Worm (Caenorhabditis elegans) whole organism, L1 larva: ENCODE results near the gene ZK105.11.

Source experiments
- C04F5.9 ChIP-seq: sonication (generic microtip); optimal IDR thresholded peaks from 2 replicates; lab custom pipeline; 2016; ENCODE audit warnings: missing genetic modification characterization, missing compliant biosample characterization
- ceh-8 ChIP-seq: fragments of 200-800 bp; sonication (Bioruptor generic); optimal IDR thresholded peaks from 2 replicates; lab custom pipeline; 2018; ENCODE audit warnings: mild to moderate bottlenecking, missing genetic modification characterization, moderate library complexity, missing compliant biosample characterization
- ceh-90 ChIP-seq: sonication (generic microtip); optimal IDR thresholded peaks from 2 replicates; lab custom pipeline; 2016; ENCODE audit warnings: missing genetic modification characterization, missing compliant biosample characterization
- ces-1 ChIP-seq: fragments of 150-350 bp; optimal IDR thresholded peaks from 2 replicates; lab custom pipeline; 2014; ENCODE audit warnings: missing biosample characterization, missing genetic modification reagents, missing genetic modification characterization
- hlh-4 ChIP-seq: sonication (generic microtip); optimal IDR thresholded peaks from 2 replicates; lab custom pipeline; 2016; ENCODE audit warnings: mild to moderate bottlenecking, missing genetic modification characterization, missing compliant biosample characterization
- mdl-1 ChIP-seq, 2 experiments: fragments of 150-350 bp; optimal IDR thresholded peaks; 2 replicates each; lab custom pipeline; 2014 to 2017; ENCODE audit warnings: missing biosample characterization in 2 of 2, missing genetic modification characterization in 2 of 2, inconsistent platforms in 1 of 2
- mep-1 ChIP-seq: fragments of 150-350 bp; optimal IDR thresholded peaks from 2 replicates; lab custom pipeline; 2014; ENCODE audit warnings: missing biosample characterization, missing genetic modification characterization
- nhr-237 ChIP-seq: fragments of 150-350 bp; optimal IDR thresholded peaks from 2 replicates; lab custom pipeline; 2014; ENCODE audit warnings: missing biosample characterization, missing genetic modification characterization
- nhr-85 ChIP-seq: sonication (generic microtip); peaks from one replicate; lab custom pipeline; 2016; ENCODE audit warnings: missing genetic modification characterization, inconsistent platforms, missing compliant biosample characterization
- snu-23 ChIP-seq: sonication (generic microtip); optimal IDR thresholded peaks from 2 replicates; lab custom pipeline; 2016; ENCODE audit warnings: missing genetic modification characterization, missing compliant biosample characterization
- unc-30 ChIP-seq: sonication (generic microtip); optimal IDR thresholded peaks from 2 replicates; lab custom pipeline; 2017; ENCODE audit warnings: missing biosample characterization, missing genetic modification characterization
- unc-62 ChIP-seq: fragments of 150-350 bp; optimal IDR thresholded peaks from 2 replicates; lab custom pipeline; 2014; ENCODE audit warnings: missing biosample characterization, missing genetic modification reagents, missing genetic modification characterization

Gene ZK105.11

ce11 chrV:7672258-7672657 lies 36.2 kb downstream of the ZK105.11 start, which contains the start of gene C12D5.4:
Gene C12D5.4 (plus strand): TSS chrV:7672558.
- TF ChIP-seq ceh-8 (no peak), snu-23 (GFP tag; lab: Kevin White, UChicago) (no peak), unc-62 (GFP tag; lab: Kevin White, UChicago) (no peak)
- TF ChIP-seq, all 84 proteins: peak for 0

ce11 chrV:7667940-7668339 lies 40.5 kb downstream of the ZK105.11 start, which contains the start of gene C12D5.5:
Gene C12D5.5 (plus strand): TSS chrV:7668240.
- TF ChIP-seq mdl-1 (tag; optimal IDR thresholded peaks at IDR 0.05; lab: Kevin White, UChicago), result no peak
- TF ChIP-seq mep-1 (tag; lab: Kevin White, UChicago), result no peak
- no peak for TF ChIP-seq C04F5.9 (tag; lab: Kevin White, UChicago)
- no peak for TF ChIP-seq nhr-237 (tag; lab: Kevin White, UChicago)
- TF ChIP-seq ceh-90 (tag; lab: Kevin White, UChicago), result no peak
- TF ChIP-seq nhr-85 (tag; lab: Kevin White, UChicago), result no peak
- TF ChIP-seq unc-30 (tag; lab: Kevin White, UChicago), result no peak
- TF ChIP-seq hlh-4 (tag; lab: Kevin White, UChicago), result no peak
- TF ChIP-seq ces-1 (GFP tag; lab: Kevin White, UChicago), result no peak
- TF ChIP-seq, all 84 proteins: peak for 0
